Fruit fly (Drosophila melanogaster): ENCODE measurements around the gene CG12123.

The CG12123 gene

dm6 chrX:8407124-8407775 lies 34.9 kb downstream of the CG12123 start, which contains the start of gene PIG-T:
TSS of gene PIG-T (minus strand) at chrX:8407263.
- no peak for TF ChIP-seq Dll (optimal IDR thresholded peaks at IDR 0.05)
- TF ChIP-seq EcR (GFP tag; optimal IDR thresholded peaks at IDR 0.05), result no peak
- no peak for TF ChIP-seq CG8478 (optimal IDR thresholded peaks at IDR 0.05)
- no peak for TF ChIP-seq psq (optimal IDR thresholded peaks at IDR 0.05)
- TF ChIP-seq usp (GFP tag; optimal IDR thresholded peaks at IDR 0.05), result no peak
- TF ChIP-seq pan (optimal IDR thresholded peaks at IDR 0.05), result no peak

- TF ChIP-seq EcR (GFP tag; optimal IDR thresholded peaks at IDR 0.05) (no peak), usp (GFP tag; optimal IDR thresholded peaks at IDR 0.05) (no peak), psq (optimal IDR thresholded peaks at IDR 0.05) (no peak), pan (optimal IDR thresholded peaks at IDR 0.05) (no peak), Dll (optimal IDR thresholded peaks at IDR 0.05) (no peak), CG8478 (optimal IDR thresholded peaks at IDR 0.05) (no peak)
These were observed 43.0 kb downstream of the CG12123 start for dm6 chrX:8399019-8399623.

- no peak for TF ChIP-seq usp (GFP tag; optimal IDR thresholded peaks at IDR 0.05)
- no peak for TF ChIP-seq Dll (optimal IDR thresholded peaks at IDR 0.05)
- no peak for TF ChIP-seq psq (optimal IDR thresholded peaks at IDR 0.05)
- TF ChIP-seq CG8478 (optimal IDR thresholded peaks at IDR 0.05), result no peak
- TF ChIP-seq EcR (GFP tag; optimal IDR thresholded peaks at IDR 0.05), result no peak
- TF ChIP-seq pan (optimal IDR thresholded peaks at IDR 0.05), result no peak
These were observed 43.8 kb downstream of the CG12123 start, which contains the start of gene CG10555 for dm6 chrX:8398177-8399018. TSS of gene CG10555 (plus strand) at chrX:8398940.

dm6 chrX:8396611-8397010 lies 45.5 kb downstream of the CG12123 start:
- TF ChIP-seq EcR (GFP tag; optimal IDR thresholded peaks at IDR 0.05) (no peak), CG8478 (optimal IDR thresholded peaks at IDR 0.05) (no peak), psq (optimal IDR thresholded peaks at IDR 0.05) (no peak), usp (GFP tag; optimal IDR thresholded peaks at IDR 0.05) (no peak), pan (optimal IDR thresholded peaks at IDR 0.05) (no peak), Dll (optimal IDR thresholded peaks at IDR 0.05) (no peak)
